Fruit fly (Drosophila melanogaster) whole organism, embryonic: ENCODE measurements around the gene CG43233.

ENCODE experiments used
- CG17328 ChIP-seq: fragments of 200-800 bp; sonication (Bioruptor generic); IDR thresholded peaks from 2 replicates; pipeline ENCODE4 v1.3.6; 2022; ENCODE audit warnings: missing biosample characterization, missing genetic modification characterization
- CG8765 ChIP-seq: fragments of 200-800 bp; sonication (Bioruptor generic); IDR thresholded peaks from 2 replicates; pipeline ENCODE4 v1.3.6; 2022; ENCODE audit warnings: missing biosample characterization, missing genetic modification characterization
- Neu2 ChIP-seq: fragments of 200-800 bp; sonication (Bioruptor generic); optimal IDR thresholded peaks from 3 replicates; lab custom pipeline; 2016; ENCODE audit warnings: missing biosample characterization, missing genetic modification characterization, borderline replicate concordance
- Scr ChIP-seq: fragments of 200-800 bp; sonication (Bioruptor generic); IDR thresholded peaks from 2 replicates; pipeline ENCODE4 v1.3.6; 2022; ENCODE audit warnings: missing biosample characterization, missing genetic modification characterization; ENCODE audit not compliant: partially characterized antibody
- ewg ChIP-seq: fragments of 200-800 bp; sonication (Bioruptor generic); optimal IDR thresholded peaks from 3 replicates; lab custom pipeline; 2017; ENCODE audit warnings: mild to moderate bottlenecking, missing biosample characterization, missing genetic modification reagents, missing genetic modification characterization
- vvl ChIP-seq: fragments of 200-800 bp; sonication (Bioruptor generic); IDR thresholded peaks from 2 replicates; pipeline ENCODE4 v1.3.6; 2022; ENCODE audit warnings: missing biosample characterization, missing genetic modification characterization

CG43233 gene

dm6 chr2L:20425854-20426396, 47.3 kb downstream of the CG43233 start, which contains the start of gene CG31688 (continued):
- TF ChIP-seq ewg (GFP tag; lab: Kevin White, UChicago) = peak; percentile 100
- no peak for TF ChIP-seq Scr (GFP tag; lab: Robert Waterston, UW)
- TF ChIP-seq CG8765 (GFP tag; lab: Robert Waterston, UW) = no peak

- TF ChIP-seq Neu2 (GFP tag; lab: Kevin White, UChicago) = no peak
- TF ChIP-seq vvl (GFP tag; lab: Robert Waterston, UW) = no peak
- 0 out of 2 replicates have a peak, but pooled peaks have one; percentile 15 for TF ChIP-seq CG17328 (GFP tag; lab: Robert Waterston, UW)
- TF ChIP-seq, all 482 proteins: peak for 1
Measured at dm6 chr2L:20424560-20424959, 48.6 kb downstream of the CG43233 start, which contains the start of gene CG15130. CG15130 (minus strand) TSS chr2L:20424660.
